Fruit fly (Drosophila melanogaster): Measurements from ENCODE around the gene CG5885.

The CG5885 gene

DNA sequence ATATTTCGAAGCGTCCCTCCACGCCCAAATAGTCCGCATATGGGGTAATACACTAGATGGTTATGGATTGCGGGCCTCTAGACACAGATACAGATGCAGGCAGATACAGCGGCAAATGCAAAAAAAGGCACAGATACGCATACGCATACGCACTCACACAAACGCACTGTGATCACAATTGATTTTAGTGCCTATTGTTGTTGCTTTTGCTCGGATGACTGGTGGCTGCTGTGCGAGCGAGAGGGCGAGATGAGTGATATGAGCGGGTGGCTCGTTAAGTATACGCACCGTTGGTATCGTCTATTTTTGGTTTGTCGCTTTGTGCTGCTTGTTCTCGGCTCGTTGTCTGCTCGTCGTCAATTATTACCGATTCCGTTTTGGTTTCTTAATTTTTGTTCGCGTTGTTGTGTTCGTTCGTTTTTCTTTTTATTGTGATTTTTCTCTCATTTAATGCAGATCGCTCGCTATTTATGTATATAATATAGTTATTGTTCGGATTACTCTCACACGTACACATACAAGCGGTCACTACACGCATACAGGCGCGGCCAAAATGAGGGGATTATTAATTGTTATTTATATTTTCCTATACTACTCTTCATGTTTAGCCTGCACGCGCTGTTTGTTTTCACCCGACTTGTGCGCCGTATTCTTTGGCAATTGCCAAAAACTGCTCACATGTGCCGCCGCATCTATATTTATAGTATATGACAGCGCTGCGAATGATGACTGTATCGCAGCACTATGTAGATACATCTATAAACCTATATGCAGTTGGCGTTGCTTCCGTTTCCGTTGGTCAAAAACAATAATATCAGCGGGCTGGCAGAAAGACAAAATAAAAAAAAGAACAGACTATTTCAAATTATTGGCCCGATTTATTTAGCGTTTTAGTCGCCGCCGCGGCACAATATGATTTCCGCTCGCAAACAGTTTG, 10.5 kb downstream of the CG5885 start:
- TF ChIP-seq CG17801 (GFP tag; optimal IDR thresholded peaks at IDR 0.05; ENCODE audit: partially characterized antibody): no peak

- TF ChIP-seq CG17801 (GFP tag; optimal IDR thresholded peaks at IDR 0.05; ENCODE audit: partially characterized antibody): no peak
These were observed 11.5 kb downstream of the CG5885 start for dm6 chr2L:9906641-9907040.

DNA sequence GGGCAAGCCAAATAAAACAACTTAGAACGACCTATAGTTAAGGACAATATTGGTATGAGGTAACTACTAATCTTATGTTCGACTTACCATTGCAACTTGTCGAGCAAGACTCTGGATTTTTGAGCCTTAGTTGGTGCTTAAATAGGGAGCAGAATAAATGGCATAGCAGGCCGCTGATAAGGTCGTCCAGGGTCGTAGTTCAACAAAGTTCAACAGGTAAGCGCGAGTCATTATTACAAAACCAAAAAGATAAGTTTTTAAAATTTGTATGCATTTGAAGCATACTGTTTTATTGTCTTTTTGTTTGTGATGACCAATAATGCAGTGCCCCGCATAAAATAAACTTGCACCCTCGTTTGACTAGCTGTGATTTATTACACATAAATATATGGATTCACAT, 15.1 kb downstream of the CG5885 start, which contains the start of gene Muc30E:
Gene Muc30E, minus strand, starts transcription at position 101 of the 400 bp plus-strand sequence.
- no peak for TF ChIP-seq CG17801 (GFP tag; optimal IDR thresholded peaks at IDR 0.05; ENCODE audit: partially characterized antibody)

- TF ChIP-seq CG17801 (GFP tag; optimal IDR thresholded peaks at IDR 0.05; ENCODE audit: partially characterized antibody): peak; percentile 44
These were observed 20.8 kb downstream of the CG5885 start, which contains the start of gene RpS2 for dm6 chr2L:9897296-9897695. Gene RpS2 (minus strand): TSS chr2L:9897552.

DNA sequence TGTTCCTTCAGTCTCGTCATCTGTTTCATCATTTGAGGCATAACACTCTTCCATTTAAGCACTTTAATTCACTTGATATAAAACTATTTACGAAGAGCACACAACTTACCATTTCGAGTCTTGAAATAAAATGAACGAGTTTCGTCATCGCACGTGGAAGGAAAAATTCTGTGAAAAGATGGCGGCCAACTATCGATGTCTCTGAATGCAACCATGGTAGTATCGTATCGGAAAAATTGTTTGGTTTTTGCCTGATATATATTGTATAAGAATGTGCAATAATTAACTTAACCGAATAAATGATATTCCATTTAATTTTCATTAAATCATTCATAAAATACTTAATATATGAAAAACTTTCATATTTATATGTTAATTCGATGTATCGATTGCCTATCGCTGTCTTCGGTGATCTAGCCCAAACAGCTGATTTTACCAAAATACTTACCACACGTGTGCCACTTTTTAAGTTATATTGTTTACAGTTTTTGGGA, 23.2 kb downstream of the CG5885 start, which contains the start of gene Bka:
Gene Bka, plus strand, starts transcription at position 417 of the 494 bp plus-strand sequence.
- peak; percentile 86 for TF ChIP-seq CG17801 (GFP tag; optimal IDR thresholded peaks at IDR 0.05; ENCODE audit: partially characterized antibody)

- no peak for TF ChIP-seq CG17801 (GFP tag; optimal IDR thresholded peaks at IDR 0.05; ENCODE audit: partially characterized antibody)
These were observed 23.9 kb downstream of the CG5885 start for dm6 chr2L:9894193-9894592.

- TF ChIP-seq CG17801 (GFP tag; optimal IDR thresholded peaks at IDR 0.05; ENCODE audit: partially characterized antibody): no peak
These were observed 24.9 kb downstream of the CG5885 start, which contains the start of gene mtDNA-helicase for dm6 chr2L:9893183-9893582. Gene mtDNA-helicase (minus strand): TSS chr2L:9893446.

dm6 chr2L:9890576-9890975, 27.6 kb downstream of the CG5885 start, which contains the start of the genes CG34183 and CG4537:
Gene CG34183 (minus strand): TSS chr2L:9890772.
Gene CG4537 (plus strand): TSS chr2L:9890885.
- peak; percentile 71 for TF ChIP-seq CG17801 (GFP tag; optimal IDR thresholded peaks at IDR 0.05; ENCODE audit: partially characterized antibody)

- no peak for TF ChIP-seq CG17801 (GFP tag; optimal IDR thresholded peaks at IDR 0.05; ENCODE audit: partially characterized antibody)
These were observed 30.3 kb downstream of the CG5885 start, which contains the start of gene Fkbp59 for dm6 chr2L:9887856-9888269. Gene Fkbp59 (plus strand): TSS chr2L:9888005.

DNA sequence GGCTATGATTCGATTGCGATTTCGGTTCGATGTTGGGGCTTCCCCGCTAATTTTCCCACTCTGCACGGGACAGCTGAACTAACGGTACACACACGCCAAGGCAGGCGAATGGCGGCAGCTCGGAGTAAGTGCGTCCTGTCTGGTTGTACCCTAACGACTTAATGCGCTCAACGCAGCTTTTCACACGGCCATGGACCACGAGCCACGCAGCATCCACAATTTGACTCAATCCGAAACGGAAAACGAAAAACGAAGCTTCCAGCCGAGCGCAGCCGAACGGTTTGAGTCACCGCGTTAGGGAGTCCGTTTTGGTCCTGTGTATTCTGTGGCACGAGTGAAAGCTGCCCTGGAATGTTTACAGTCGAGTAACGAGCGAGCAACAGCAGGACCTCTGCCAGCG, 32.0 kb downstream of the CG5885 start, which contains the start of gene nAChRalpha6:
Gene nAChRalpha6, minus strand, starts transcription at position 165 of the 400 bp plus-strand sequence.
- TF ChIP-seq CG17801 (GFP tag; optimal IDR thresholded peaks at IDR 0.05; ENCODE audit: partially characterized antibody): no peak

dm6 chr2L:9882393-9882971, 35.6 kb downstream of the CG5885 start:
- TF ChIP-seq CG17801 (GFP tag; optimal IDR thresholded peaks at IDR 0.05; ENCODE audit: partially characterized antibody): no peak

Measured in ovary, adult (tissue).